Worm (Caenorhabditis elegans): Measurements from ENCODE around the gene acr-8.

Gene acr-8

DNA sequence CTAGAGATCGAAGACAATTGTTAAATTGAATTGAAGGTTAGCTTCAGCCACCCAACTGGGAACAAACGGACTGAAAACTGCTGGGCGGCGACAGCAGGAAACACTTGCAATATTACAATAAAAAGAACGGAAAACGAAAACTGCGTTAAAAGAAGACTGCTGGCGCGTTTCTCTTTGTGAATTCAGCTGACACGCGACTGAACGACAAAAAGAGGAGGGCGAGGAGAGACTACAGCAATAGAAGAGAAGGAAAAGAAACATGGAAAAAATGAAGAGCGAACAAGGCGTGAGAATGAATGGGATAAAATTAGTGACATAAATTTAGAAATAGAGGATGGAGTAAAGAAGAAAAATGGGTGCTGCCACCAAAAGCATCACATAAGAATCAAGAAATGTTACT is 34.9 kb upstream of the acr-8 start (continued):
- no peak for TF ChIP-seq elt-3 (tag; optimal IDR thresholded peaks at IDR 0.05)
- peak; percentile 69 for TF ChIP-seq fkh-10 (GFP tag; optimal IDR thresholded peaks at IDR 0.05)
- TF ChIP-seq jun-1 (tag; optimal IDR thresholded peaks at IDR 0.05): peak; percentile 86
- TF ChIP-seq daf-12 (tag; optimal IDR thresholded peaks at IDR 0.05): no peak
- peak; percentile 39 for TF ChIP-seq ama-1 (optimal IDR thresholded peaks at IDR 0.05)
- TF ChIP-seq hmg-11 (tag; optimal IDR thresholded peaks at IDR 0.05): peak; percentile 91

DNA sequence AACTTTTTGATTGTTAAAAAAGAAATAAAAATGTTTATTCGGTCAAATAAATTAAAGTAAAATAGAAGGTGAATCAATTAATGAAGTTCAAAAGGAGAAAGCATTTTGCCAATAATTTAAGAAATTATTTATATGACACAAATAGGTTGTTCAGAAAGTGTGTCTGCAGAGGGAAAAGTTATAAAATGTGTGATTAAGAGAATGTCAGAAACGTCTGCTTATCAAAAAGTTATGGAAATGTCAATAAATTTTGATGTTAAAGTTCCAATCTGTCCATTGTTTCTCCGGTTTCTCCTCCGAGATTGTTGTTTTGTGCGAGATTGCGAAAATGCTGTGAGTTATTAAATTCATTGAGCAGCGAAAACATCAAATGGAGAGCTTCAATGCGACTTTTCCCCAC is 32.8 kb upstream of the acr-8 start, which contains the start of gene rme-4:
rme-4 (minus strand) TSS at position 168 of the 400 bp plus-strand sequence.
- peak; percentile 54 for TF ChIP-seq elt-2 (tag; optimal IDR thresholded peaks at IDR 0.05)
- TF ChIP-seq fkh-10 (GFP tag; optimal IDR thresholded peaks at IDR 0.05): no peak
- TF ChIP-seq nhr-76 (tag; optimal IDR thresholded peaks at IDR 0.05): no peak
- TF ChIP-seq nfya-1 (tag; optimal IDR thresholded peaks at IDR 0.05; ENCODE audit: insufficient read depth): no peak
- no peak for TF ChIP-seq nhr-237 (tag; optimal IDR thresholded peaks at IDR 0.05)
- TF ChIP-seq pha-4 (tag; optimal IDR thresholded peaks at IDR 0.05): peak; percentile 32
- TF ChIP-seq hmg-11 (tag; optimal IDR thresholded peaks at IDR 0.05): no peak
- no peak for TF ChIP-seq nhr-77 (tag; optimal IDR thresholded peaks at IDR 0.05)
- peak; percentile 5 for TF ChIP-seq pqm-1 (tag; optimal IDR thresholded peaks at IDR 0.05)
- TF ChIP-seq skn-1 (tag; optimal IDR thresholded peaks at IDR 0.05): no peak
- TF ChIP-seq egl-5 (tag; optimal IDR thresholded peaks at IDR 0.05): no peak

DNA sequence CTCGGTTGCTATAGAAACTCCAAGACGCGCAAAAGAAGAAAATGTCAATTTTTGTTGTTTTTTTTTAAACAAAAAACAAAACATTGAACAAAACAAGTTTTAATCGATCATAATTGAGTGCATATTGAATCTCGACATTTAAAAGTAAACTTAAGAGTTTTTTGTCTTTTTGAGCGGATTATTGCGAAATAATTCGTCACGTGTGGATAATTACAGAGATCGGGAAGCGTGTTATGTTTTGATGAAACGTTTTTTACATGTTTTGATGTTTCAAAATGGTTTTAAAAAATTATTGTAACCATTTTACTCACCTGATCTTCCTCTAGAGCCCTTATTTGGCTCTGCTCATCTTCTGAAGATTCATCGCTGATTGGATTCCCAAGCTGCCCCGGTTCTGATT is 26.5 kb upstream of the acr-8 start:
- TF ChIP-seq hmg-11 (tag; optimal IDR thresholded peaks at IDR 0.05) (no peak), skn-1 (tag; optimal IDR thresholded peaks at IDR 0.05) (peak; percentile 33)

DNA sequence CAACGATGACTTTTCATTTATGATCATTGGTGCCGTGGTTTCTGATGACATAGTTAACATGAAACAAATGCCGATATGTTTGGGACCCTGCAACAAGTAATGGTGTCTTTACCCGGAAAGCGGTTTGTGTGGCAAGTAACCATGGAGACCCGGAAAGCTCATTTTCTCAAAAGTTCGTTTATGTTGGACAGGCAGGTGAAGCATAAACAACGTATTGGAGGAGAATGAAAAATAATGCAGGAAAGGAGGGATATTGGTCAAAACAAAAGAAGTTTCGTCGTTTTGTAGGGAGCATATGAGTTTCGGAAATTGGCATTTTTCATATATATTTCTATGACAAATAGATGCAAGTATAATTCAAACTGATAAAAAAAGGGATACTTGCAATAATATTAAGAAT is 26.1 kb upstream of the acr-8 start, which contains the start of gene dyf-6:
dyf-6 (minus strand) TSS at position 101 of the 400 bp plus-strand sequence.
- no peak for TF ChIP-seq fkh-10 (GFP tag; optimal IDR thresholded peaks at IDR 0.05)
- no peak for TF ChIP-seq snpc-4 (tag; optimal IDR thresholded peaks at IDR 0.05)
- no peak for TF ChIP-seq ceh-82 (tag; optimal IDR thresholded peaks at IDR 0.05)
- no peak for TF ChIP-seq nhr-76 (tag; optimal IDR thresholded peaks at IDR 0.05)
- no peak for TF ChIP-seq sea-2 (GFP tag; optimal IDR thresholded peaks at IDR 0.05)
- no peak for TF ChIP-seq egl-5 (tag; optimal IDR thresholded peaks at IDR 0.05)
- no peak for TF ChIP-seq elt-1 (tag; optimal IDR thresholded peaks at IDR 0.05)

DNA sequence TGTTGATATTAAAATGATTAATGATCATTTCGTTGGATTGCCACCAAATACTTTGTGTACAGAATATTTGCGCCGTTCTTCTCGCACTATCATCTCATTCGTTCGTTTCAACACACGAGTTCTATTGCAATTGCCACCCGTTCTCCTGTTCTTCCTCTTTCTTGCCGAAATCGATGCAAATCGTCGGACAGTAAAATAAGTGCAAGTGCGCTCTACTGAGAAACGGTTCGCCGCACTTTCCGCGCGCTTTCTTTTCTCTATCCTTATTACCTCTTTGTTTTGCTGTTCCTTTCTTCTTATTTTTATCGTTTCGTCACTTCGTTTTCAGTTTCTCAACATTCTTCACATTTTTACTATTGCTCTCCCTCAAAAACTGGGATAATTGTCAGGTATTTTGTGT is 21.4 kb upstream of the acr-8 start:
- TF ChIP-seq mml-1 (tag; optimal IDR thresholded peaks at IDR 0.05): no peak
- peak; percentile 59 for TF ChIP-seq lin-15B (tag; optimal IDR thresholded peaks at IDR 0.05)
- TF ChIP-seq elt-2 (tag; optimal IDR thresholded peaks at IDR 0.05): peak; percentile 9
- peak; percentile 23 for TF ChIP-seq hmg-11 (tag; optimal IDR thresholded peaks at IDR 0.05)
- TF ChIP-seq nhr-237 (tag; optimal IDR thresholded peaks at IDR 0.05): no peak
- TF ChIP-seq pha-4 (tag; optimal IDR thresholded peaks at IDR 0.05): peak; percentile 6
- no peak for TF ChIP-seq fos-1 (tag; optimal IDR thresholded peaks at IDR 0.05)
- no peak for TF ChIP-seq ama-1 (optimal IDR thresholded peaks at IDR 0.05)
- TF ChIP-seq snpc-4 (tag; optimal IDR thresholded peaks at IDR 0.05): peak; percentile 69
- peak; percentile 86 for TF ChIP-seq nhr-25 (tag; optimal IDR thresholded peaks at IDR 0.05)

DNA sequence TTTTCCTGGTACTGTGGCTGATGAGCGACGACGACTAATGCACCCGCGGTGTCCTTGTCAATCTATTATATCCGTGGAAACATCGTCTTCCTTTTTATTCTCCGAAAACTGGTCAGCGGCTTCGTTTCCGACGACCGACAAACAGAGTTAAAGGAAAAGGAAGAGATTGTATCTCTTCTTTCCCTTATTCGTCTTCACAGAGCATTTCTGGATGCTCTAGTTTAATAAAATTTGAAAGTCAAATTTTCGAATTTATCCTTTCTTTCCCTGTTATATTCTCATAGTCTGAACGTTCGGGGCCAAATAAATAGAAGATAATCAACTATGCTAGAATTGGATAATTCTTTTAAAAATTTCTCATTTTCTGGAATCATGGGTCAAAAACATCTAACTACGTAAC is 19.7 kb upstream of the acr-8 start:
- no peak for TF ChIP-seq ceh-28 (tag; optimal IDR thresholded peaks at IDR 0.05)
- TF ChIP-seq hmg-11 (tag; optimal IDR thresholded peaks at IDR 0.05): peak; percentile 2
- no peak for TF ChIP-seq R02D3.7 (tag; optimal IDR thresholded peaks at IDR 0.05)
- no peak for TF ChIP-seq fkh-2 (tag; optimal IDR thresholded peaks at IDR 0.05)
- no peak for TF ChIP-seq lsy-12 (tag; optimal IDR thresholded peaks at IDR 0.05)
- no peak for TF ChIP-seq nhr-76 (tag; optimal IDR thresholded peaks at IDR 0.05)
- TF ChIP-seq aly-2 (tag; optimal IDR thresholded peaks at IDR 0.05): no peak

DNA sequence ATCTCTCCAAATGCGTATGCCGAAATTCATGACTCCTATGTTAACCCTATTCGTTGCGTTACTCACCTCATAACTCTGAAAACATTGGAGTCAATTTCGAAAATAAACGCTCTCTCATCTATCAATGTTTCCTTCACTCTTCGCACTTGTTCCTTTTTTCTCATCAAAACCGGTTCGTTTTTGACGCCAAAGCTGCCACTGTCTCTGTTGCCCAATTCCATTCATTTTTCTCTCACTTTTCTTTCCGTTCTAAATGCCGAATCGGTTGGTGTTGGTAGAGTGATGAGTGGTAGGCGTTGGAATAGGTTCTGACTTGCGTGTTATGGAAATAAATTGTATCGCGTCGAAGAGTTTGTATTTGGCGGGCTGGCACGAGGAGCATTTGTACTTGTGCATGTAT is 19.2 kb upstream of the acr-8 start:
- TF ChIP-seq ztf-4 (tag; optimal IDR thresholded peaks at IDR 0.05) (no peak), nhr-25 (tag; optimal IDR thresholded peaks at IDR 0.05) (peak; percentile 57)

Measured in whole organism, L3 larva.